Worm (Caenorhabditis elegans): ENCODE data around the gene Y38C1AA.12.
"Not testable (repeated sequence)": the region's sequence is repeated elsewhere in the genome, so short reads cannot be mapped to it uniquely, and the experiment has no call there.

Y38C1AA.12 gene

DNA sequence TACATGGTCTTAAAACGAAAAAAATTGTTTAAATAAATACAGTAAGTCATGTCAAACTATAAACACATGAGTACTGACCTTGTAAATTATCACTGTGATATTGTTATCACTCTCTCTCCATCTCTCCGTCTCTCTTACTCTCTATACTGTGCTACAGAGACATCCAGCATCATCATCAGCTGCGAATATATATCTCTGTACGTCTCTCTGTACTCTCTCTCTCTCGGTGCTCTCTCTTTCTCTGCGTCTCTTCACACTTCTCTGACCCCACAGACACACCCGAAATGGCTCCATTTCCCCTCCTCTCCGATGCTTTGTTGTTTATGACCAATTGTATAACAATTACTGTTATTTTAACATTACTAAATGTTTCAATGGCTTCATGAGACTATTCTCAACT, 18.5 kb downstream of the Y38C1AA.12 start (continued):
- TF ChIP-seq elt-3 (tag; optimal IDR thresholded peaks at IDR 0.05) (peak in 2 of 6 experiments; percentile 22 to 50), sox-4 (tag; optimal IDR thresholded peaks at IDR 0.05) (no peak), nhr-85 (tag) (peak; percentile 84), dsc-1 (tag; optimal IDR thresholded peaks at IDR 0.05) (no peak), unc-62 (GFP tag; optimal IDR thresholded peaks at IDR 0.05) (no peak), fkh-4 (tag; optimal IDR thresholded peaks at IDR 0.05; ENCODE audit: borderline replicate concordance) (no peak), unc-30 (tag; optimal IDR thresholded peaks at IDR 0.05) (no peak), nhr-71 (tag; optimal IDR thresholded peaks at IDR 0.05) (peak; percentile 64), hlh-17 (GFP tag; optimal IDR thresholded peaks at IDR 0.05; ENCODE audit: borderline replicate concordance) (no peak), zip-4 (GFP tag; optimal IDR thresholded peaks at IDR 0.05) (no peak), fkh-8 (tag; optimal IDR thresholded peaks at IDR 0.05) (no peak), dpl-1 (GFP tag; optimal IDR thresholded peaks at IDR 0.05) (peak; percentile 10 to 25 (median 23)), F16B12.6 (tag; optimal IDR thresholded peaks at IDR 0.05) (no peak), nhr-237 (tag; optimal IDR thresholded peaks at IDR 0.05) (no peak), efl-1 (optimal IDR thresholded peaks at IDR 0.05) (peak; percentile 50 to 53), efl-1 (GFP tag; optimal IDR thresholded peaks at IDR 0.05 in 1 of 2) (peak; percentile 32 to 94), efl-3 (GFP tag; optimal IDR thresholded peaks at IDR 0.05) (no peak)

DNA sequence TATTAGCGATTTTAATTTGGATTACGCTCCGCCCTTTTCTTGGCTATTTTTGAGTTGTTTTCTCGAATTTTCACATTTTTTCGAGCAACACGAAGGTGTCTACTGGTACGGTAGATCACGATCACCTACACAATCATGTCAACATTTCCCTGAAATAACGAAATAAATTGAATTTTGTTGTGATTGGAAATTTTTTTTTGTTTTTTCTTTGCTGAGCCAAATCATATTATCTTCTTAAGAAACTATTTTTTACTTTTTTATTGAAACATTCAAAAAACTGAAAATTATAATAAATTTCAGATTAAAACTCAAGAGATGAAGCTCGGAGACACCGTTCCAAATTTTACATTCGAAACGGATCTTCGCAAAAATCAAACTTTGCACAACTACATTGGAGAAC, 26.2 kb downstream of the Y38C1AA.12 start, which contains the start of gene prdx-6:
Gene prdx-6, plus strand, starts transcription at position 301 of the 400 bp plus-strand sequence.
- TF ChIP-seq C04F5.9 (tag; optimal IDR thresholded peaks at IDR 0.05), result no peak
- TF ChIP-seq unc-62 (GFP tag; optimal IDR thresholded peaks at IDR 0.05), result no peak
- TF ChIP-seq egl-13 (tag; optimal IDR thresholded peaks at IDR 0.05), result no peak
- TF ChIP-seq hlh-17 (GFP tag; optimal IDR thresholded peaks at IDR 0.05; ENCODE audit: borderline replicate concordance), result no peak
- no peak for TF ChIP-seq hpl-2 (GFP tag; optimal IDR thresholded peaks at IDR 0.05)
- no peak for TF ChIP-seq nhr-84 (tag; optimal IDR thresholded peaks at IDR 0.05)
- TF ChIP-seq mef-2 (tag; optimal IDR thresholded peaks at IDR 0.05), result no peak
- TF ChIP-seq aly-2 (tag; optimal IDR thresholded peaks at IDR 0.05), result no peak
- TF ChIP-seq nhr-85 (tag), result no peak
- TF ChIP-seq ceh-88 (GFP tag; IDR thresholded peaks at IDR 0.05), result no peak
- no peak for TF ChIP-seq ama-1 (optimal IDR thresholded peaks at IDR 0.05)
- no peak for TF ChIP-seq lin-15B (tag; optimal IDR thresholded peaks at IDR 0.05)
- TF ChIP-seq hlh-4 (tag; optimal IDR thresholded peaks at IDR 0.05), result no peak
- TF ChIP-seq dsc-1 (tag; optimal IDR thresholded peaks at IDR 0.05), result no peak

- not testable (repeated sequence) for TF ChIP-seq efl-1 (optimal IDR thresholded peaks at IDR 0.05)
- peak in 1 of 2 experiments; percentile 17 for TF ChIP-seq efl-1 (GFP tag; optimal IDR thresholded peaks at IDR 0.05 in 1 of 2)
Observed at ce11 chrIV:230714-231113, 38.7 kb downstream of the Y38C1AA.12 start.

- TF ChIP-seq nhr-85 (tag) (no peak), swsn-7 (tag; optimal IDR thresholded peaks at IDR 0.05) (no peak)
Observed at ce11 chrIV:231673-232072, 39.6 kb downstream of the Y38C1AA.12 start, which contains the start of gene gtf-2H1. Gene gtf-2H1 (minus strand): TSS chrIV:231773.

DNA sequence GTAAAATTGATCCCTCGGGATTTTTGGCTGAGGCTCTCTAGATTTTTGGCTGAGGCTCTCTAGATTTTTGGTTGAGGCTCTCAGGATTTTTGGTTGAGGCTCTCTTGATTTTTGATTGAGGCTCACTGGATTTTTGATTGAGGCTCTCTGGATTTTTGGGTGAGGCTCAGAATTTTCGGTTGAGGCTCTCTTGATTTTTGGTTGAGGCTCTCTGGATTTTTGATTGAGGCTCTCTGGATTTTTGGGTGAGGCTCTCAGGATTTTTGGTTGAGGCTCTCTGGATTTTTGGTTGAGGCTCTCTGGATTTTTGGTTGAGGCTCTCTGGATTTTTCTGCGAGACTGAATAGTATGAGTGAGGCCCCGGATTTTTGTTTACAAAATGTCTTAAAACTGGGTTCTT, 44.1 kb downstream of the Y38C1AA.12 start:
- no peak for TF ChIP-seq ceh-90 (tag; optimal IDR thresholded peaks at IDR 0.05)
- no peak for TF ChIP-seq lin-15B (tag; optimal IDR thresholded peaks at IDR 0.05)

DNA sequence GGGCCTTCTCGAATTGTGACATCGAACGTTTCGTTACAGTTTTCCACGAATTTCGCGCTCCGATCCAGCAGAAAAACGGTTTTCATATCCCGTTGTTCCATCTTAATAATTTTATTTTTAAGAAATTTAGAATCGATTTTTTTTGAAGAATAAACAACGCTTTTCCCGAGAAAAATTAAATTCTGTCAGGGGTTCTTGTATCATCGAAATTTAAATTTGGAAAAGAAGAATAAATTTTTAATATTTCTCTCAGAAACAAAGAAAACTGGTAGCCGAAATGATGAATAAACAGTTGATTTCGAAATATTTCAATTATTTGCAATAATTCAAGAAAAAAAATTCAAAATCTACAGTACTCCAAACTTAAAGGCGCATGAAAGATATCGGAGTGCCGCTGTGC, 45.3 kb downstream of the Y38C1AA.12 start, which contains the start of gene ints-13:
Gene ints-13, minus strand, starts transcription at position 101 of the 400 bp plus-strand sequence.
- TF ChIP-seq unc-30 (tag; optimal IDR thresholded peaks at IDR 0.05) (no peak), aha-1 (tag; optimal IDR thresholded peaks at IDR 0.05) (no peak), ceh-82 (tag; optimal IDR thresholded peaks at IDR 0.05) (no peak), efl-3 (GFP tag; optimal IDR thresholded peaks at IDR 0.05) (no peak), tbx-2 (tag; optimal IDR thresholded peaks at IDR 0.05) (no peak), nhr-11 (tag; optimal IDR thresholded peaks at IDR 0.05) (no peak), Y116A8C.19 (tag; optimal IDR thresholded peaks at IDR 0.05; ENCODE audit: borderline replicate concordance) (no peak), nhr-237 (tag; optimal IDR thresholded peaks at IDR 0.05) (no peak), lin-13 (GFP tag; optimal IDR thresholded peaks at IDR 0.05) (no peak), elt-3 (tag; optimal IDR thresholded peaks at IDR 0.05) (no peak), aly-2 (tag; optimal IDR thresholded peaks at IDR 0.05) (no peak), C16A3.4 (tag; optimal IDR thresholded peaks at IDR 0.05) (no peak), ceh-88 (GFP tag; IDR thresholded peaks at IDR 0.05) (no peak), nhr-19 (GFP tag; conservative IDR thresholded peaks at IDR 0.05) (no peak), nhr-20 (tag; optimal IDR thresholded peaks at IDR 0.05) (no peak), lin-35 (GFP tag; optimal IDR thresholded peaks at IDR 0.05) (no peak), isw-1 (GFP tag; IDR thresholded peaks at IDR 0.05) (no peak), nhr-76 (tag; optimal IDR thresholded peaks at IDR 0.05) (no peak), swsn-7 (tag; optimal IDR thresholded peaks at IDR 0.05) (no peak)
